Worm (Caenorhabditis elegans) whole organism, late embryonic: ENCODE results near the gene str-103.

Source experiments
- fkh-10 ChIP-seq: fragments of 150-350 bp; optimal IDR thresholded peaks from 2 replicates; lab custom pipeline; 2014; ENCODE audit warnings: missing biosample characterization, missing genetic modification reagents, missing genetic modification characterization
- lim-6 ChIP-seq: sonication (generic microtip); optimal IDR thresholded peaks from 2 replicates; lab custom pipeline; 2016; ENCODE audit warnings: missing genetic modification characterization, missing compliant biosample characterization
- lin-11 ChIP-seq: fragments of 200-800 bp; sonication (Bioruptor generic); optimal IDR thresholded peaks from 2 replicates; lab custom pipeline; 2018; ENCODE audit warnings: mild to moderate bottlenecking, missing genetic modification characterization, missing compliant biosample characterization
- ttx-3 ChIP-seq: sonication (generic microtip); optimal IDR thresholded peaks from 2 replicates; lab custom pipeline; 2016; ENCODE audit warnings: missing genetic modification reagents, missing genetic modification characterization, missing compliant biosample characterization
- unc-3 ChIP-seq, 2 experiments: fragments of 200-800 bp in 1 of 2; sonication (Bioruptor generic) in 1 of 2; sonication (generic microtip) in 1 of 2; conservative IDR thresholded peaks in 1 of 2; optimal IDR thresholded peaks in 1 of 2; 2 replicates each; pipeline versions ENCODE4 v1.3.6 to Lab custom; 2016 to 2022; ENCODE audit warnings: missing compliant biosample characterization in 2 of 2, missing genetic modification characterization in 2 of 2, missing genetic modification reagents in 1 of 2

DNA sequence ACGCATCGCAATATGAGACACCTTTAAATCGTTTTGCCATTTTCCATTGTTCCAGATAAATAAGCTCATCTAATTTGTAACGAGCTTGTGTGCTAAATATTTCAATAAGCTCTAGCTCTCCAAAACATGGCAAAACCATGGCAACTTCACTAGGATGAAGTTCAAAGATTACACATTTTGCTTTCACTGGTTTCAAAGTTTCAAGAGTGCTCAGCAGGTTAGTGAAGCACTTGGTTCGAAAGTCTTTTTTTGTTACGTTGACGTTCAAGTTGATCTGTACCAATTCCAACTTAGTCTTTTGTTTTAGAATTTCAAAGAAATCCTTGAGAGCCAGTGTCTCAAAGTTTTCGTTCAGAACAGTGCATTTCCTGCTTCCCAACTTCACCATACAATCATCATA is 23.9 kb upstream of the str-103 start, which contains the start of gene fbxa-18:
- TF ChIP-seq ttx-3 (tag; lab: Kevin White, UChicago) (no peak), lim-6 (tag; lab: Kevin White, UChicago) (no peak), unc-3 (GFP tag; conservative IDR thresholded peaks at IDR 0.05; lab: Robert Waterston, UW) (no peak), unc-3 (tag; optimal IDR thresholded peaks at IDR 0.05; lab: Kevin White, UChicago) (no peak), fkh-10 (GFP tag; lab: Kevin White, UChicago) (no peak), lin-11 (no peak)
